Worm (Caenorhabditis elegans) whole organism, young adult: Measurements from ENCODE around the gene cnt-2.

ENCODE experiments used
- B0019.2 ChIP-seq: fragments of 200-800 bp; sonication (Bioruptor generic); conservative IDR thresholded peaks from 2 replicates; pipeline ENCODE4 v1.3.6; 2022; ENCODE audit warnings: missing genetic modification reagents, missing genetic modification characterization, missing compliant biosample characterization
- B0261.1 ChIP-seq: sonication (generic microtip); optimal IDR thresholded peaks from 2 replicates; lab custom pipeline; 2016; ENCODE audit warnings: mild to moderate bottlenecking, missing genetic modification characterization, moderate library complexity, missing compliant biosample characterization
- D2030.7 ChIP-seq: fragments of 200-800 bp; sonication (Bioruptor generic); IDR thresholded peaks from 2 replicates; pipeline ENCODE4 v1.3.6; 2022; ENCODE audit warnings: missing genetic modification reagents, missing genetic modification characterization, missing compliant biosample characterization
- F10E7.11 ChIP-seq: sonication (generic microtip); optimal IDR thresholded peaks from 2 replicates; lab custom pipeline; 2017; ENCODE audit warnings: mild to moderate bottlenecking, missing genetic modification characterization, moderate library complexity, missing compliant biosample characterization
- F22D6.2 ChIP-seq: sonication (generic microtip); optimal IDR thresholded peaks from 2 replicates; lab custom pipeline; 2016; ENCODE audit warnings: mild to moderate bottlenecking, missing genetic modification characterization, missing compliant biosample characterization
- F55B11.4 ChIP-seq: sonication (generic microtip); optimal IDR thresholded peaks from 2 replicates; lab custom pipeline; 2016; ENCODE audit warnings: missing compliant biosample characterization, missing genetic modification characterization, borderline replicate concordance; ENCODE audit not compliant: insufficient read depth
- F57A8.1 ChIP-seq: fragments of 200-800 bp; sonication (Bioruptor generic); optimal IDR thresholded peaks from 2 replicates; lab custom pipeline; 2018; ENCODE audit warnings: mild to moderate bottlenecking, missing genetic modification characterization, moderate library complexity, missing compliant biosample characterization
- K11D2.4 ChIP-seq: fragments of 200-800 bp; sonication (Bioruptor generic); IDR thresholded peaks from 2 replicates; pipeline ENCODE4 v1.3.6; 2022; ENCODE audit warnings: missing genetic modification reagents, missing genetic modification characterization, missing compliant biosample characterization
- T07F8.4 ChIP-seq: sonication (generic microtip); optimal IDR thresholded peaks from 2 replicates; lab custom pipeline; 2016; ENCODE audit warnings: mild to moderate bottlenecking, missing genetic modification characterization, moderate library complexity, missing compliant biosample characterization
- Y53G8AR.9 ChIP-seq: fragments of 200-800 bp; sonication (Bioruptor generic); conservative IDR thresholded peaks from 2 replicates; pipeline ENCODE4 v1.3.6; 2022; ENCODE audit warnings: missing genetic modification reagents, missing genetic modification characterization, missing compliant biosample characterization
- Y79H2A.3 ChIP-seq: fragments of 200-800 bp; sonication (Bioruptor generic); conservative IDR thresholded peaks from 2 replicates; pipeline ENCODE4 v1.3.6; 2022; ENCODE audit warnings: missing genetic modification reagents, missing genetic modification characterization, missing compliant biosample characterization
- aptf-2 ChIP-seq: fragments of 200-800 bp; sonication (Bioruptor generic); conservative IDR thresholded peaks from 2 replicates; pipeline ENCODE4 v1.3.6; 2022; ENCODE audit warnings: missing genetic modification reagents, missing genetic modification characterization, missing compliant biosample characterization
- atf-7 ChIP-seq: sonication (generic microtip); optimal IDR thresholded peaks from 2 replicates; lab custom pipeline; 2017; ENCODE audit warnings: mild to moderate bottlenecking, missing genetic modification characterization, missing compliant biosample characterization
- attf-5 ChIP-seq: fragments of 200-800 bp; sonication (Bioruptor generic); optimal IDR thresholded peaks from 2 replicates; lab custom pipeline; 2018; ENCODE audit warnings: mild to moderate bottlenecking, missing genetic modification characterization, missing compliant biosample characterization
- attf-6 ChIP-seq: fragments of 200-800 bp; sonication (Bioruptor generic); IDR thresholded peaks from 2 replicates; pipeline ENCODE4 v1.3.6; 2022; ENCODE audit warnings: missing genetic modification reagents, missing genetic modification characterization, missing compliant biosample characterization
- bed-1 ChIP-seq: fragments of 200-800 bp; sonication (Bioruptor generic); IDR thresholded peaks from 2 replicates; pipeline ENCODE4 v1.3.6; 2022; ENCODE audit warnings: missing genetic modification reagents, missing genetic modification characterization, missing compliant biosample characterization
- dpff-1 ChIP-seq: sonication (generic microtip); optimal IDR thresholded peaks from 2 replicates; lab custom pipeline; 2017; ENCODE audit warnings: mild to moderate bottlenecking, missing genetic modification characterization, missing compliant biosample characterization
- dpl-1 ChIP-seq: fragments of 150-350 bp; optimal IDR thresholded peaks from 2 replicates; lab custom pipeline; 2014; ENCODE audit warnings: missing biosample characterization, missing genetic modification reagents, missing genetic modification characterization
- fkh-3 ChIP-seq: sonication (generic microtip); optimal IDR thresholded peaks from 2 replicates; lab custom pipeline; 2016; ENCODE audit warnings: mild to moderate bottlenecking, missing genetic modification characterization, missing compliant biosample characterization
- him-1 ChIP-seq: sonication (generic microtip); optimal IDR thresholded peaks from 2 replicates; lab custom pipeline; 2016; ENCODE audit warnings: missing genotype, missing genetic modification reagents, missing genetic modification characterization, missing compliant biosample characterization
- hlh-12 ChIP-seq: sonication (generic microtip); optimal IDR thresholded peaks from 2 replicates; lab custom pipeline; 2016; ENCODE audit warnings: missing genetic modification characterization, missing compliant biosample characterization
- hmg-1.2 ChIP-seq: fragments of 200-800 bp; sonication (Bioruptor generic); IDR thresholded peaks from 2 replicates; pipeline ENCODE4 v1.3.6; 2022; ENCODE audit warnings: missing genetic modification reagents, missing genetic modification characterization, missing compliant biosample characterization
- hrde-1 ChIP-seq: sonication (generic microtip); optimal IDR thresholded peaks from 2 replicates; lab custom pipeline; 2016; ENCODE audit warnings: missing genetic modification characterization, mild to moderate bottlenecking, missing compliant biosample characterization, moderate library complexity, missing genotype, missing genetic modification reagents, borderline replicate concordance
- let-607 ChIP-seq, 2 experiments: fragments of 200-800 bp in 1 of 2; sonication (Bioruptor generic) in 1 of 2; sonication (generic microtip) in 1 of 2; optimal IDR thresholded peaks; 2 replicates each; lab custom pipeline; 2016 to 2018; ENCODE audit warnings: mild to moderate bottlenecking in 2 of 2, missing compliant biosample characterization in 2 of 2, missing genetic modification characterization in 2 of 2, moderate library complexity in 2 of 2, missing genotype in 1 of 2
- lin-26 ChIP-seq: fragments of 200-800 bp; sonication (Bioruptor generic); IDR thresholded peaks from 2 replicates; pipeline ENCODE4 v1.3.6; 2022; ENCODE audit warnings: missing genetic modification reagents, missing genetic modification characterization, missing compliant biosample characterization
- lin-35 ChIP-seq, 3 experiments: fragments of 150-350 bp in 2 of 3; sonication (generic microtip) in 1 of 3; optimal IDR thresholded peaks; 2 replicates each; lab custom pipeline; 2014 to 2018; ENCODE audit warnings: missing biosample characterization in 3 of 3, missing genetic modification characterization in 3 of 3, missing genetic modification reagents in 3 of 3
- lin-54 ChIP-seq: fragments of 200-800 bp; sonication (Bioruptor generic); optimal IDR thresholded peaks from 2 replicates; lab custom pipeline; 2018; ENCODE audit warnings: mild to moderate bottlenecking, missing genetic modification characterization, missing compliant biosample characterization
- lir-1 ChIP-seq: fragments of 200-800 bp; sonication (Bioruptor generic); conservative IDR thresholded peaks from 2 replicates; pipeline ENCODE4 v1.3.6; 2022; ENCODE audit warnings: missing genetic modification reagents, missing genetic modification characterization, missing compliant biosample characterization
- madf-3 ChIP-seq: fragments of 200-800 bp; sonication (Bioruptor generic); IDR thresholded peaks from 2 replicates; pipeline ENCODE4 v1.3.6; 2022; ENCODE audit warnings: missing genetic modification reagents, missing genetic modification characterization, missing compliant biosample characterization
- madf-6 ChIP-seq: fragments of 200-800 bp; sonication (Bioruptor generic); IDR thresholded peaks from 2 replicates; pipeline ENCODE4 v1.3.6; 2022; ENCODE audit warnings: missing genetic modification reagents, missing genetic modification characterization, missing compliant biosample characterization
- madf-8 ChIP-seq: fragments of 200-800 bp; sonication (Bioruptor generic); conservative IDR thresholded peaks from 2 replicates; pipeline ENCODE4 v1.3.6; 2022; ENCODE audit warnings: missing genetic modification reagents, missing genetic modification characterization, missing compliant biosample characterization
- mel-28 ChIP-seq: sonication (generic microtip); optimal IDR thresholded peaks from 2 replicates; lab custom pipeline; 2016; ENCODE audit warnings: borderline replicate concordance, mild to moderate bottlenecking, missing genetic modification characterization, missing compliant biosample characterization
- mes-4 ChIP-seq: sonication (generic microtip); optimal IDR thresholded peaks from 2 replicates; lab custom pipeline; 2016; ENCODE audit warnings: missing genotype, missing genetic modification characterization, missing compliant biosample characterization
- nhr-120 ChIP-seq: fragments of 200-800 bp; sonication (Bioruptor generic); IDR thresholded peaks from 2 replicates; pipeline ENCODE4 v1.3.6; 2022; ENCODE audit warnings: missing genetic modification characterization, missing compliant biosample characterization
- nhr-27 ChIP-seq: fragments of 200-800 bp; sonication (Bioruptor generic); optimal IDR thresholded peaks from 2 replicates; lab custom pipeline; 2018; ENCODE audit warnings: mild to moderate bottlenecking, missing genetic modification characterization, moderate library complexity, missing compliant biosample characterization
- rec-8 ChIP-seq, 2 experiments: sonication (generic microtip); optimal IDR thresholded peaks; 2 replicates each; lab custom pipeline; 2016; ENCODE audit warnings: mild to moderate bottlenecking in 2 of 2, missing genetic modification characterization in 2 of 2, missing genetic modification reagents in 2 of 2, missing genotype in 2 of 2, missing biosample characterization in 1 of 2, missing compliant biosample characterization in 1 of 2, moderate library complexity in 1 of 2
- unc-130 ChIP-seq: sonication (generic microtip); optimal IDR thresholded peaks from 2 replicates; lab custom pipeline; 2016; ENCODE audit warnings: missing genetic modification reagents, missing genetic modification characterization, missing compliant biosample characterization
- xnd-1 ChIP-seq: sonication (generic microtip); optimal IDR thresholded peaks from 2 replicates; lab custom pipeline; 2016; ENCODE audit warnings: missing genotype, missing genetic modification reagents, missing genetic modification characterization, missing compliant biosample characterization
- zim-3 ChIP-seq: sonication (generic microtip); optimal IDR thresholded peaks from 2 replicates; lab custom pipeline; 2017; ENCODE audit warnings: mild to moderate bottlenecking, missing genetic modification characterization, moderate library complexity, missing compliant biosample characterization
- ztf-18 ChIP-seq: sonication (generic microtip); optimal IDR thresholded peaks from 2 replicates; lab custom pipeline; 2016; ENCODE audit warnings: missing genotype, mild to moderate bottlenecking, missing genetic modification characterization, missing compliant biosample characterization
- ztf-26 ChIP-seq: sonication (generic microtip); optimal IDR thresholded peaks from 2 replicates; lab custom pipeline; 2017; ENCODE audit warnings: missing genetic modification characterization, missing compliant biosample characterization
- ztf-3 ChIP-seq: fragments of 200-800 bp; sonication (Bioruptor generic); optimal IDR thresholded peaks from 2 replicates; lab custom pipeline; 2018; ENCODE audit warnings: mild to moderate bottlenecking, missing genetic modification characterization, missing compliant biosample characterization

cnt-2 gene

ce11 chrIII:10717479-10717878, 62.7 kb downstream of the cnt-2 start (continued):
- TF ChIP-seq lir-1 (no peak; the same call in 1 of the 2 replicates), ztf-26 (tag; lab: Kevin White, UChicago) (peak; percentile 65), lin-26 (GFP tag; lab: Robert Waterston, UW) (peak; percentile 40; the same call in 1 of the 2 replicates), bed-1 (GFP tag; lab: Robert Waterston, UW) (no peak), xnd-1 (no peak), mel-28 (tag; lab: Kevin White, UChicago) (no peak), lin-35 (GFP tag; optimal IDR thresholded peaks at IDR 0.05; lab: Kevin White, UChicago) (no peak), Y53G8AR.9 (no peak), madf-3 (GFP tag; lab: Robert Waterston, UW) (no peak), Y79H2A.3 (GFP tag; lab: Robert Waterston, UW) (no peak), nhr-27 (tag; lab: Kevin White, UChicago) (no peak), atf-7 (tag; lab: Kevin White, UChicago) (peak; percentile 96), zim-3 (no peak), F57A8.1 (no peak), aptf-2 (no peak), lin-54 (peak; percentile 24), madf-6 (no peak), F22D6.2 (tag; lab: Kevin White, UChicago) (peak; percentile 65), hlh-12 (tag; lab: Kevin White, UChicago) (no peak), dpff-1 (tag; lab: Kevin White, UChicago) (no peak), rec-8 (tag; optimal IDR thresholded peaks at IDR 0.05; lab: Kevin White, UChicago) (no peak), hrde-1 (no peak), F55B11.4 (no peak), hmg-1.2 (GFP tag; lab: Robert Waterston, UW) (no peak), nhr-120 (GFP tag; lab: Robert Waterston, UW) (no peak), T07F8.4 (no peak), unc-130 (GFP tag; lab: Kevin White, UChicago) (no peak), D2030.7 (GFP tag; lab: Robert Waterston, UW) (no peak), mes-4 (no peak), him-1 (tag; lab: Kevin White, UChicago) (no peak), K11D2.4 (peak; percentile 71), B0019.2 (GFP tag; lab: Robert Waterston, UW) (no peak), ztf-18 (tag; lab: Kevin White, UChicago) (peak; percentile 3), fkh-3 (tag; lab: Kevin White, UChicago) (no peak), F10E7.11 (tag; lab: Kevin White, UChicago) (no peak), B0261.1 (tag; lab: Kevin White, UChicago) (no peak), dpl-1 (GFP tag; lab: Kevin White, UChicago) (no peak), madf-8 (GFP tag; lab: Robert Waterston, UW) (no peak), ztf-3 (no peak)

DNA sequence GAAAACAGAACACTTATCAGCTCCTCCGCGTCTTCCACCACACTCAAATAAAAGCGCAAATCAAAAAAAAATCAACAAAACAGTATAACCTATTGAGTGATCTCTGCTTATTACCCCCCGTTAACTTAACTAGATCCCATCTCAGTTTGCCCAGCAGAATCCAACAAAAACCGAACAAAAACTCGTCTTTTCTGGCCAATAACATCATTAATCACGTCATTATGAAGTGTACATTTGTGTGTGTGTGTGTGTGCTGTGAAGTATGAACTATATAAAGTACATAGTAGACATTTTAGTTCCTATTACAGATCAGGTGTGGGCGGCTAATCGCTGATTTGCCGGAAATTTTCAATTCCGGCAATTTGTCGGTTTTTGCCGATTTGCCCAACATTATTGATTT, 63.3 kb downstream of the cnt-2 start:
- no peak for TF ChIP-seq xnd-1
- TF ChIP-seq attf-5 (GFP tag; lab: Kevin White, UChicago), result no peak
- TF ChIP-seq let-607 (tag; optimal IDR thresholded peaks at IDR 0.05; lab: Kevin White, UChicago), result peak in 1 of 2 experiments; percentile 14
- TF ChIP-seq attf-6, result no peak
